Worm (Caenorhabditis elegans) whole organism, early embryonic: Measurements from ENCODE around the gene srh-82.

Experiments
- flt-1 ChIP-seq: fragments of 200-800 bp; sonication (Bioruptor generic); IDR thresholded peaks from 2 replicates; pipeline ENCODE4 v1.3.6; 2022; ENCODE audit warnings: missing genetic modification characterization, missing compliant biosample characterization
- tbx-11 ChIP-seq: fragments of 200-800 bp; sonication (Bioruptor generic); IDR thresholded peaks from 2 replicates; pipeline ENCODE4 v1.3.6; 2022; ENCODE audit warnings: missing genetic modification characterization, missing compliant biosample characterization

DNA sequence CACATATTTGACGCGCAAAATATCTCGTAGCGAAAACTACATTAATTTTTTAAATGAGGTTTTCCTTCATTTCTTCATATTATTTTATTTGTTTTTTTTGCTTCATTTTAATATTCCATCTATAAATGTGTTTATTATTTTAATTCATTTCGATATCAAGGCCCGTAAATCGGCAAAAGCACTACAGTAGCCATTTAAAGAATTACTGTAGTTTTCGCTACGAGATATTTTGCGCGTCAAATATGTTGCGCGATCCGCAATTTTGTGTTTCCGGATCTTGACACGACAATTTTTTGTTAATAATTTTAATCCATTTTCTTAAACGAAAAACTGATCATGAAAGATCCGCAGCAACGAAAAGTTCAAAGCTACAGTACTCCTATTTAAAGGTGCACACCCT, 42.7 kb upstream of the srh-82 start:
- TF ChIP-seq tbx-11 (GFP tag; lab: Robert Waterston, UW) (no peak), flt-1 (GFP tag; lab: Robert Waterston, UW) (no peak)
